Worm (Caenorhabditis elegans) whole organism, early embryonic: Measurements from ENCODE around the gene F35C5.3.

ENCODE experiments used
- B0310.2 ChIP-seq: sonication (generic microtip); optimal IDR thresholded peaks from 2 replicates; lab custom pipeline; 2016; ENCODE audit warnings: mild to moderate bottlenecking, missing genetic modification characterization, missing compliant biosample characterization
- F13C5.2 ChIP-seq: sonication (generic microtip); optimal IDR thresholded peaks from 2 replicates; lab custom pipeline; 2017; ENCODE audit warnings: mild to moderate bottlenecking, missing genetic modification characterization, inconsistent platforms, missing compliant biosample characterization
- aly-1 ChIP-seq: sonication (generic microtip); optimal IDR thresholded peaks from 2 replicates; lab custom pipeline; 2016; ENCODE audit warnings: missing genetic modification characterization, missing compliant biosample characterization
- ama-1 ChIP-seq: fragments of 150-350 bp; optimal IDR thresholded peaks from 2 replicates; lab custom pipeline; 2014
- ceh-13 ChIP-seq: fragments of 200-800 bp; sonication (Bioruptor generic); optimal IDR thresholded peaks from 2 replicates; lab custom pipeline; 2018; ENCODE audit warnings: mild to moderate bottlenecking, missing genetic modification characterization, missing compliant biosample characterization
- ceh-36 ChIP-seq: sonication (generic microtip); optimal IDR thresholded peaks from 2 replicates; lab custom pipeline; 2016; ENCODE audit warnings: missing genetic modification characterization, inconsistent platforms, missing compliant biosample characterization
- ets-7 ChIP-seq: sonication (generic microtip); optimal IDR thresholded peaks from 2 replicates; lab custom pipeline; 2016; ENCODE audit warnings: missing genotype, missing genetic modification characterization, missing compliant biosample characterization
- flt-1 ChIP-seq: fragments of 200-800 bp; sonication (Bioruptor generic); IDR thresholded peaks from 2 replicates; pipeline ENCODE4 v1.3.6; 2022; ENCODE audit warnings: missing genetic modification characterization, missing compliant biosample characterization
- hmbx-1 ChIP-seq: sonication (generic microtip); optimal IDR thresholded peaks from 2 replicates; lab custom pipeline; 2016; ENCODE audit warnings: mild to moderate bottlenecking, missing genetic modification characterization, missing compliant biosample characterization
- hmg-4 ChIP-seq: fragments of 200-800 bp; sonication (Bioruptor generic); optimal IDR thresholded peaks from 2 replicates; lab custom pipeline; 2018; ENCODE audit warnings: mild to moderate bottlenecking, missing genetic modification characterization, missing compliant biosample characterization
- hnd-1 ChIP-seq: sonication (generic microtip); optimal IDR thresholded peaks from 2 replicates; lab custom pipeline; 2016; ENCODE audit warnings: missing genetic modification characterization, missing compliant biosample characterization
- pes-1 ChIP-seq: fragments of 200-800 bp; sonication (Bioruptor generic); IDR thresholded peaks from 2 replicates; pipeline ENCODE4 v1.3.6; 2022; ENCODE audit warnings: missing genetic modification reagents, missing genetic modification characterization, missing compliant biosample characterization
- scrt-1 ChIP-seq: fragments of 200-800 bp; sonication (Bioruptor generic); IDR thresholded peaks from 2 replicates; pipeline ENCODE4 v1.3.6; 2022; ENCODE audit warnings: missing genetic modification characterization, missing compliant biosample characterization
- sea-1 ChIP-seq: fragments of 200-800 bp; sonication (Bioruptor generic); conservative IDR thresholded peaks from 2 replicates; pipeline ENCODE4 v1.3.6; 2022; ENCODE audit warnings: missing genetic modification characterization, missing compliant biosample characterization
- tbx-11 ChIP-seq: fragments of 200-800 bp; sonication (Bioruptor generic); IDR thresholded peaks from 2 replicates; pipeline ENCODE4 v1.3.6; 2022; ENCODE audit warnings: missing genetic modification characterization, missing compliant biosample characterization
- tbx-37 ChIP-seq: fragments of 200-800 bp; sonication (Bioruptor generic); conservative IDR thresholded peaks from 2 replicates; pipeline ENCODE4 v1.3.6; 2022; ENCODE audit warnings: missing genetic modification reagents, missing genetic modification characterization, missing compliant biosample characterization
- tra-4 ChIP-seq: sonication (generic microtip); optimal IDR thresholded peaks from 2 replicates; lab custom pipeline; 2017; ENCODE audit warnings: missing genetic modification characterization, missing compliant biosample characterization

F35C5.3 gene

DNA sequence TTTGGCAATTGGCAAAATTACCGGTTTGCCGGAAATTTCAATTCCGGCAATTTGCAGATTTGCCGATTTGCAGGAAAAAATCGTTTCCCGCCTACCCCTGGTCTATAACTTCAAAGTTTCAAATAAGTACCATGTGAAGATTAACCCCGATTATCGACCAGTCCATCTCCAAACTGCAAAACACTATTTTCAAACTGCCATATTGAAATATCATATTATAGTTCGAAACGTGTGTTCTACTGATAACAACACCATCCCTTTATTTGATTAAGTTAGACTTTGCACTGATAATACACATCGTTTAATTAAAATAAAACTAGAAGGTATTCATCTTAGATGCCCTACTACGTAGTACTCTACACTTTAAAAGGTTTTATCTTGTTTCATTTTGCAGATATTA lies 41.6 kb downstream of the F35C5.3 start:
- TF ChIP-seq F13C5.2 (tag; lab: Kevin White, UChicago): no peak

DNA sequence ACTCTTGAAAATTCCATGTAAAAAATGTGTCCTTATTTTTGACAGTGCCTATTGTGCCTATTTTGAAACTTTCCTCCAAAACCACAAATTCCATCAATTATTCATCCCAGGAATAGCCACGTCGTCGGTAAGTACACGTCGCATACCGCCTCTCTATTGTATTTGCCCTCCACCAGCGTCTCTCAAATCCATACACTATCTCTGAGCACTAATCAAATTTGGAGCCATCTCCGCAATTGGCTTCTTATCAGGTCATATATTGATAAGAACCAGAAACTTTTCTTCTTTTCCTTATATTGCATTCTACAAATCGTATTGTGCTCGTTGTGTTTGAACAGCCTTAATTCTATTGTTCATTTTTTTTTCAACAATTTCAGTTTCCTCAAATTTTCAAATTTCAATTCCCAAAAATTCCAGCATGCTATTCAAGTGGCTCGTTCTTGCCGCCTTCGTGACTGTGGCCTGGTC lies 42.9 kb downstream of the F35C5.3 start, which contains the start of gene dct-18:
Gene dct-18, plus strand, starts transcription at position 418 of the 468 bp plus-strand sequence.
- TF ChIP-seq sea-1 (GFP tag; lab: Robert Waterston, UW): no peak
- no peak for TF ChIP-seq tra-4
- no peak for TF ChIP-seq ets-7 (tag; lab: Kevin White, UChicago)
- no peak for TF ChIP-seq tbx-11 (GFP tag; lab: Robert Waterston, UW)
- no peak for TF ChIP-seq hmbx-1 (tag; lab: Kevin White, UChicago)
- TF ChIP-seq pes-1: no peak
- TF ChIP-seq ama-1 (lab: Kevin White, UChicago): no peak
- no peak for TF ChIP-seq ceh-13 (GFP tag; lab: Kevin White, UChicago)
- TF ChIP-seq hnd-1: no peak
- no peak for TF ChIP-seq F13C5.2 (tag; lab: Kevin White, UChicago)
- no peak for TF ChIP-seq scrt-1
- TF ChIP-seq hmg-4 (GFP tag; lab: Kevin White, UChicago): no peak
- TF ChIP-seq flt-1 (GFP tag; lab: Robert Waterston, UW): no peak
- TF ChIP-seq aly-1 (tag; lab: Kevin White, UChicago): no peak

DNA sequence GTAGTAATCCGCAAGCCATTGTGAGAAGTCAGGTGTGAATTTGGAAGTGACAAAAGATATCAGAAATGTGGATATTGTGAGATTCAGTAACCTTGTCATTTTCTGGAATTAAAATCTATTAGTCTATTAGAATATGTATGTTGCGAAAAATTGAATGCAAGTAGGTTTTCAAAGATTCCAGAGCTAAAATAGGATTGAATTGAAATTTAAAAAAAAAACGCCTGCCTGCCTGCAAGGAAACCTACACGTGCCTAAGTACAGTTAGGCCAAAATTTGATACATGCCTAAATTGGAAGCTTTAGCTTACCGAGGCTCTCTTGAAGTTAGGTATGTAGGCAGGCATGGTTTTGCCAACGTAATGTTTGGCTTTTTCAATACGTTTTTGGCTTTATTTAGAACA lies 46.7 kb downstream of the F35C5.3 start, which contains the start of gene lips-9:
Gene lips-9, minus strand, starts transcription at position 101 of the 400 bp plus-strand sequence.
- no peak for TF ChIP-seq ama-1 (lab: Kevin White, UChicago)
- TF ChIP-seq B0310.2: no peak
- no peak for TF ChIP-seq tbx-37
- no peak for TF ChIP-seq scrt-1
- no peak for TF ChIP-seq tra-4
- no peak for TF ChIP-seq ceh-36
- TF ChIP-seq hmg-4 (GFP tag; lab: Kevin White, UChicago): no peak
- no peak for TF ChIP-seq ets-7 (tag; lab: Kevin White, UChicago)
- TF ChIP-seq tbx-11 (GFP tag; lab: Robert Waterston, UW): no peak
- no peak for TF ChIP-seq pes-1
- TF ChIP-seq aly-1 (tag; lab: Kevin White, UChicago): no peak

DNA sequence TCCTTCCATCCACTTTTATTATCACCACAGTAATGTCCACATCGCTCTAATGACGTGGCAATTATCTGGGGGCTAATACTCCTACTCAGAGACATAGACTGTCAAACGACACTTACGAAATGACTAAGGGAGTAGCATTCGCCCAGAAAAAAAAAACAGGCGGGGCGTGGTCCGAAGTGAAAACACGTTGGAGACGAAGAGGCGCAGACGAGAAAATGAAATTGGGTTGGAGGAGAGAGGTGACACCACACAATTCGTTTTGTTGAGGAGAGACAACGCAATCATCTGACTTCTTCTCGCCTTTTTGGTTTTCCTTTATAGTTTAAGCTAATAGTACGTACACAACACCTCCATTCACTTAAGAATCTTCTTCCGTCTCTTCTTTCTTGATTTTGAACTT lies 50.6 kb downstream of the F35C5.3 start:
- no peak for TF ChIP-seq sea-1 (GFP tag; lab: Robert Waterston, UW)
- no peak for TF ChIP-seq ceh-13 (GFP tag; lab: Kevin White, UChicago)
- TF ChIP-seq tra-4: no peak
- no peak for TF ChIP-seq hmbx-1 (tag; lab: Kevin White, UChicago)
- no peak for TF ChIP-seq hnd-1
- TF ChIP-seq ama-1 (lab: Kevin White, UChicago): no peak
- TF ChIP-seq pes-1: no peak
- TF ChIP-seq flt-1 (GFP tag; lab: Robert Waterston, UW): no peak
- no peak for TF ChIP-seq tbx-11 (GFP tag; lab: Robert Waterston, UW)

DNA sequence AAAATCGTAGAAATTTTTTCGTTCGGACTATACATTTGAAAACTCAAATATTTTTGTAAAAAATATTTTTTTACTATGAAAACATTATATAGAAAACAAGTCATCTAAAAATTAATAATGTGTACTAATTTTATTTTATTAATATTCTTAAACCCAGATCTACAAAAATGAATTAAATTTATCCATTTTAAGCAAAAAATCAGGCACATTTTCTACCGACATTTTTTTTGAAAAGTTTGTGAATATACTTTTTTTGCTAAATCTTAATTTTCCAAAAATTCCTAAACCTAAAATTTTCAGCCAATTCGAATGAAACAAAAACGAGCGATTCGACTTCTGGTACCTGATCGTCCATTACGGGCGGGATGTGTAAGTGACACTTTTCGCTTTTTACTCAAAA lies 51.2 kb downstream of the F35C5.3 start, which contains the start of gene arrd-10:
Gene arrd-10, plus strand, starts transcription at position 301 of the 400 bp plus-strand sequence.
- TF ChIP-seq tra-4 (no peak), pes-1 (no peak), ceh-36 (no peak)
